Worm (Caenorhabditis elegans): ENCODE data around the gene M03C11.9.

Gene M03C11.9

DNA sequence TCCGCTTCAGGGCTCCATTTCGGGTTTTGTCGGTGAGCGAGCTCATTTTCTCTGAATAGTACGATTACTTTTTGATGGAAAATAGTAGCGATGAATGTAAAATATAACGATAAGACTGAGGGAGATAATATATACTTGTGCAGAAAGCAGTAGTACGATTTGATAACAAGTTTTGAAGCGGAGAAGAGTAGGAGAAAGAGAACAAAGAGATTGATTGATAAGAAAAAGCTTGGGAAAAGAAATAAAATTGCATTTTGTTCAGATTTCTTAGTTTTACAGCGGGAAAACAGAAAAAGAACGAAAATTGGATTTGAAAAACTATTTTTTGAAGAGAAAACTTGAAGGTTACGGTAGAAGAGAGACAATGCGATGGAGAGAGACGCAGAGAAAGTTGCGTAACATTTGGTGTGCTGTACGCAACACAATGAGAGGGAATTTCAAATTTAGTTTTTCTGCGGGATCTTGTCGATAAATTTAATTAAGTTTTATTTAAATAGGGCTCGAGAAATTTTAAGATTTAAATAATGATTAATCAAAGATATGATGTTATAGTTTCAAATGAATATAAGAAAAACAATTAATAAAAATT, 33.8 kb downstream of the M03C11.9 start, which contains the start of gene umps-1 (continued):
- no peak for TF ChIP-seq let-526 (GFP tag; IDR thresholded peaks at IDR 0.05)
- TF ChIP-seq attf-5 (GFP tag; optimal IDR thresholded peaks at IDR 0.05): peak; percentile 24

DNA sequence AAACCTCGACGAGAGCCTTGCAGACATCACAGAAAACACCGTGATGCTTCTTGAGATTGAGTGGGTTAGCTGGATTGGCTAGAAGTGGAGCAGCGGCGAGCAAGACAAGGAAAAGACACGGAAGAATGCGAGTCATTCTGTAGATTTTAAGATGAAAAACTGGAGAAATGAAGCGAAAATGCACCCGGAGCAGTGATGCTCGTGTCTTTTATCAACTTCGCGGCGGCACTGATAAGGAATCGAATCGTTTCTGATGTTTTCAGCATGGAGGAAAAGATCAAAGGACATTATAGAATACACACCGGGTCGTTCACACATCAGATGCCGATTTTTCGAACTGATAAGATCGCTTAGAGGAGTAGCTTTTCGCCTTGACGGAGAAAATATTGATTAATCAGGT, 36.1 kb downstream of the M03C11.9 start, which contains the start of gene spp-1:
Gene spp-1, minus strand, starts transcription at position 287 of the 400 bp plus-strand sequence.
- TF ChIP-seq Y56A3A.18 (GFP tag; IDR thresholded peaks at IDR 0.05): no peak
- no peak for TF ChIP-seq ztf-25 (GFP tag; IDR thresholded peaks at IDR 0.05)
- no peak for TF ChIP-seq F23B12.7 (tag; optimal IDR thresholded peaks at IDR 0.05; ENCODE audit: insufficient read depth)
- TF ChIP-seq tbp1 (GFP tag; optimal IDR thresholded peaks at IDR 0.05): peak; percentile 32
- peak; percentile 85 for TF ChIP-seq tbx-9 (tag; optimal IDR thresholded peaks at IDR 0.05; ENCODE audit: borderline replicate concordance)
- TF ChIP-seq madf-10 (tag; optimal IDR thresholded peaks at IDR 0.05): no peak
- peak; percentile 24; the same call in 1 of the 2 replicates for TF ChIP-seq hsf-1 (GFP tag; IDR thresholded peaks at IDR 0.05)
- TF ChIP-seq hmg-20 (GFP tag; IDR thresholded peaks at IDR 0.05): no peak
- peak; percentile 8 for TF ChIP-seq atf-7 (tag; optimal IDR thresholded peaks at IDR 0.05)
- peak; percentile 9; the same call in 1 of the 2 replicates for TF ChIP-seq madf-6 (GFP tag; IDR thresholded peaks at IDR 0.05)
- no peak for TF ChIP-seq cebp-1 (GFP tag; IDR thresholded peaks at IDR 0.05)
- peak; percentile 33 for TF ChIP-seq cebp-1 (tag; optimal IDR thresholded peaks at IDR 0.05)
- peak; percentile 76 for TF ChIP-seq nhr-80 (tag; optimal IDR thresholded peaks at IDR 0.05)
- TF ChIP-seq F52B5.7 (tag; optimal IDR thresholded peaks at IDR 0.05): peak; percentile 32
- no peak for TF ChIP-seq lin-54 (GFP tag; optimal IDR thresholded peaks at IDR 0.05)
- peak; percentile 7 for TF ChIP-seq him-1 (tag; optimal IDR thresholded peaks at IDR 0.05)
- TF ChIP-seq hmg-1.2 (GFP tag; IDR thresholded peaks at IDR 0.05): no peak
- TF ChIP-seq egrh-3 (GFP tag; IDR thresholded peaks at IDR 0.05): no peak

DNA sequence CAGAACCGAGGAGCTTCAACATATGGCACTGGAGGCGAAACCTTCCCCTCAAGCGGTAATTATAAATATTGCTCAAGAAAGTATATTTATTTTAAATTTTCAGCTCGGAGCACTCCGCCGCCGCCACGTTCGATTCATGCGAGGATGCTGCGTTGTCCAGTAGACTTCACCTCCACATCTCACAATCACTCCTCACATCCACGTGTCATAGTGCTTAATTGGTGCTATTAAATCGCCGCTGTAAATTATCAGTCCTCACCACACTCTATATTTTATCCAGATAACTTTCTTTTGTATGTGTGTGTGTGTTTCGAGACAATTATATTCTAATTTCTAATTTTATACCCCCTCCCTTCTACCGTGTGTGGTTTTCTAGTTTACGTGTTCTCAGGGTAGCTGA, 36.9 kb downstream of the M03C11.9 start:
- TF ChIP-seq Y79H2A.3 (GFP tag; conservative IDR thresholded peaks at IDR 0.05) (no peak), madf-8 (GFP tag; conservative IDR thresholded peaks at IDR 0.05) (no peak), mel-28 (tag; optimal IDR thresholded peaks at IDR 0.05; ENCODE audit: borderline replicate concordance) (no peak), madf-10 (tag; optimal IDR thresholded peaks at IDR 0.05) (peak; percentile 10), bed-2 (GFP tag; IDR thresholded peaks at IDR 0.05) (no peak), hrde-1 (tag; optimal IDR thresholded peaks at IDR 0.05; ENCODE audit: borderline replicate concordance) (no peak), tbp1 (GFP tag; optimal IDR thresholded peaks at IDR 0.05) (no peak), pha-4 (tag; optimal IDR thresholded peaks at IDR 0.05) (no peak), ceh-100 (GFP tag; IDR thresholded peaks at IDR 0.05) (no peak), tlf-1 (GFP tag; optimal IDR thresholded peaks at IDR 0.05) (peak; percentile 29)

DNA sequence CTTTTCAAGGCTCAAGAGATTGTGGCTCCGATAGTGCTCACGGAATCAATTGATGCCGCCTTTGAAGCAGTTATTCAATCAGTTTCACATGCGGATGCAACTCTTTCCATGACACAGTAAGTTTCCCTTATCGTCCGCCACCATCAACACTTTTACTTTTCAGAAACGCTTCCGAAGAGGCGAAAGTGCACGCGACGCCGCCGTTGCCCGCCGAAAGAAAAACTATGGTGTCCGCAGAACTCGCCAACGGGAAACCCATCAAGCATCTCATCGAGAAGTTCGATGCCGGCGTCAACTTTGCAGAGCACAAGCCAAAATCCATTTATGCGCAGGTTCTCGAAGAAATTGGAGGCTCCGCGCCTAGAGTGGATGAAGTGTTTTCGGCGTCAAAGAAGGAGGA, 38.1 kb downstream of the M03C11.9 start:
- no peak for TF ChIP-seq attf-5 (GFP tag; optimal IDR thresholded peaks at IDR 0.05)
- TF ChIP-seq xnd-1 (tag; optimal IDR thresholded peaks at IDR 0.05): no peak
- no peak for TF ChIP-seq T07F8.4 (tag; optimal IDR thresholded peaks at IDR 0.05)
- TF ChIP-seq ets-4 (GFP tag; optimal IDR thresholded peaks at IDR 0.05): no peak
- no peak for TF ChIP-seq mcd-1 (GFP tag; IDR thresholded peaks at IDR 0.05)
- no peak for TF ChIP-seq dpl-1 (GFP tag; optimal IDR thresholded peaks at IDR 0.05)
- 0 out of 2 replicates have a peak, but pooled peaks have one; percentile 54 for TF ChIP-seq zfh-2 (GFP tag; conservative IDR thresholded peaks at IDR 0.05)
- no peak for TF ChIP-seq ceh-91 (GFP tag; IDR thresholded peaks at IDR 0.05)
